Fruit fly (Drosophila melanogaster): ENCODE measurements around the gene RFeSP.

Gene RFeSP

dm6 chr2L:1617712-1618111, 3.8 kb upstream of the RFeSP start:
- TF ChIP-seq CG14050 (GFP tag; IDR thresholded peaks at IDR 0.05), result no peak
- no peak for TF ChIP-seq CG14710 (tag; optimal IDR thresholded peaks at IDR 0.05)
- TF ChIP-seq disco-r (GFP tag; optimal IDR thresholded peaks at IDR 0.05), result no peak
- no peak for TF ChIP-seq CG34376 (GFP tag; optimal IDR thresholded peaks at IDR 0.05)
- 0 out of 3 replicates have a peak, but pooled peaks have one; percentile 18 for TF ChIP-seq ci (GFP tag; IDR thresholded peaks at IDR 0.05)
- no peak for TF ChIP-seq Hr39 (optimal IDR thresholded peaks at IDR 0.05)
- no peak for TF ChIP-seq gt (GFP tag; IDR thresholded peaks at IDR 0.05)
- no peak for TF ChIP-seq CG15514 (GFP tag; optimal IDR thresholded peaks at IDR 0.05)
- TF ChIP-seq MBD-R2 (GFP tag; IDR thresholded peaks at IDR 0.05), result no peak
- TF ChIP-seq TFAM (GFP tag; optimal IDR thresholded peaks at IDR 0.05), result no peak
- TF ChIP-seq ewg (GFP tag; optimal IDR thresholded peaks at IDR 0.05), result peak; percentile 94
- no peak for TF ChIP-seq CG7556 (GFP tag; optimal IDR thresholded peaks at IDR 0.05)
- peak; percentile 20 for TF ChIP-seq Med (GFP tag)
- TF ChIP-seq unpg (GFP tag; optimal IDR thresholded peaks at IDR 0.05), result no peak
- TF ChIP-seq bsh (GFP tag; optimal IDR thresholded peaks at IDR 0.05), result peak in 1 of 2 experiments; percentile 10
- no peak for TF ChIP-seq pzg (GFP tag; optimal IDR thresholded peaks at IDR 0.05)
- 0 out of 4 replicates have a peak, but pooled peaks have one; percentile 45 for TF ChIP-seq chinmo (GFP tag; IDR thresholded peaks at IDR 0.05; ENCODE audit: partially characterized antibody)
- TF ChIP-seq org-1 (GFP tag; optimal IDR thresholded peaks at IDR 0.05), result no peak
- no peak for TF ChIP-seq schlank (tag; optimal IDR thresholded peaks at IDR 0.05)
- no peak for TF ChIP-seq ab (GFP tag; optimal IDR thresholded peaks at IDR 0.05)
- no peak for TF ChIP-seq Hr78 (GFP tag; optimal IDR thresholded peaks at IDR 0.05)
- no peak for TF ChIP-seq CoRest (tag; optimal IDR thresholded peaks at IDR 0.05)
- TF ChIP-seq CG10321 (GFP tag; IDR thresholded peaks at IDR 0.05), result 0 out of 2 replicates have a peak, but pooled peaks have one; percentile 13
- peak; percentile 63 for TF ChIP-seq CG1832 (GFP tag; optimal IDR thresholded peaks at IDR 0.05)
- TF ChIP-seq CG4854 (GFP tag; optimal IDR thresholded peaks at IDR 0.05), result no peak
- TF ChIP-seq Meics (GFP tag; optimal IDR thresholded peaks at IDR 0.05), result no peak
- no peak for TF ChIP-seq stc (GFP tag; IDR thresholded peaks at IDR 0.05)
- TF ChIP-seq seq (GFP tag; IDR thresholded peaks at IDR 0.05), result peak; percentile 67
- TF ChIP-seq Opbp (GFP tag; IDR thresholded peaks at IDR 0.05; ENCODE audit: partially characterized antibody), result no peak
- TF ChIP-seq CG4282 (GFP tag; optimal IDR thresholded peaks at IDR 0.05), result no peak
- TF ChIP-seq pros (GFP tag; optimal IDR thresholded peaks at IDR 0.05), result peak; percentile 53
- TF ChIP-seq lab (GFP tag; optimal IDR thresholded peaks at IDR 0.05), result no peak
- no peak for TF ChIP-seq CG18764 (GFP tag; optimal IDR thresholded peaks at IDR 0.05)
- no peak for TF ChIP-seq CG10366 (GFP tag; IDR thresholded peaks at IDR 0.05)
- no peak for TF ChIP-seq gcm (GFP tag; optimal IDR thresholded peaks at IDR 0.05)
- no peak for TF ChIP-seq D (optimal IDR thresholded peaks at IDR 0.05)
- TF ChIP-seq D (GFP tag; optimal IDR thresholded peaks at IDR 0.05), result no peak
- no peak for TF ChIP-seq bbx (GFP tag; IDR thresholded peaks at IDR 0.05; ENCODE audit: partially characterized antibody)
- TF ChIP-seq pum (GFP tag; optimal IDR thresholded peaks at IDR 0.05), result no peak
- no peak for TF ChIP-seq CG18011 (GFP tag; optimal IDR thresholded peaks at IDR 0.05)
- no peak for TF ChIP-seq CG10274 (GFP tag; optimal IDR thresholded peaks at IDR 0.05)
- TF ChIP-seq ERR (GFP tag; optimal IDR thresholded peaks at IDR 0.05), result no peak
- no peak for TF ChIP-seq hkb (optimal IDR thresholded peaks at IDR 0.05)
- TF ChIP-seq hkb (GFP tag; IDR thresholded peaks at IDR 0.05), result no peak
- peak; percentile 59 to 79 for TF ChIP-seq Trl (optimal IDR thresholded peaks at IDR 0.05)
- no peak for TF ChIP-seq Trl (GFP tag; optimal IDR thresholded peaks at IDR 0.05)
- TF ChIP-seq lola (GFP tag; optimal IDR thresholded peaks at IDR 0.05), result no peak
- TF ChIP-seq CG15011 (GFP tag; optimal IDR thresholded peaks at IDR 0.05), result no peak
- peak; percentile 66 for TF ChIP-seq crol (GFP tag; IDR thresholded peaks at IDR 0.05)
- no peak for TF ChIP-seq CG6272 (GFP tag; IDR thresholded peaks at IDR 0.05)
- no peak for TF ChIP-seq ind (GFP tag; optimal IDR thresholded peaks at IDR 0.05)
- TF ChIP-seq Hsf (GFP tag; optimal IDR thresholded peaks at IDR 0.05), result no peak

Data from whole organism, embryonic.